Worm (Caenorhabditis elegans) whole organism, L3 larva: ENCODE results near the gene sri-30.

Source experiments
- lin-15B ChIP-seq: fragments of 150-350 bp; optimal IDR thresholded peaks from 2 replicates; lab custom pipeline; 2014; ENCODE audit warnings: missing biosample characterization, missing genetic modification characterization
- nhr-23 ChIP-seq: fragments of 150-350 bp; optimal IDR thresholded peaks from 2 replicates; lab custom pipeline; 2014; ENCODE audit warnings: missing biosample characterization, missing genetic modification reagents, missing genetic modification characterization
- zag-1 ChIP-seq: fragments of 150-350 bp; optimal IDR thresholded peaks from 2 replicates; lab custom pipeline; 2014; ENCODE audit warnings: missing biosample characterization, missing genetic modification characterization
- ztf-11 ChIP-seq: fragments of 150-350 bp; optimal IDR thresholded peaks from 2 replicates; lab custom pipeline; 2014; ENCODE audit warnings: missing biosample characterization, missing genetic modification characterization

DNA sequence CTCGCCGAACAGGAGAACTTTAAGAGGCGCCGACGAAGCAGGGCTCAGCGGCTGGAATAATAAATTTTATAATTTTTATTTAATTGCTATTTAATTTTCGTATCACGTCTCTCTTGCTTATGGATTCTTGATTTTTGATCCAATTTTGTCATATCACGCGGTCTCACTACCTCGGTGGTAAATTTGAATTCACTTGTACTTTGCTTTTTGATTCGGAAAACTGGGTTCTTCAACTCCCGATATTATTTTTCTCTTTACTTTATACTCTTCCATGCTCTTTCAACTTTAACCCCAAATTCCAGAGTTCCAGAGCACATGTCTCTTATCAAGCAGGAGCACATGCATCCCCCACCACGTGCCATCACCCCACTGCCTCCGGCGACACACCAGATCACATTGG is 42.3 kb upstream of the sri-30 start, which contains the start of gene lido-11:
- no peak for TF ChIP-seq zag-1 (tag; lab: Kevin White, UChicago)
- TF ChIP-seq ztf-11 = no peak
- TF ChIP-seq nhr-23 (tag; lab: Kevin White, UChicago) = no peak
- TF ChIP-seq lin-15B (tag; lab: Kevin White, UChicago) = no peak
